Fruit fly (Drosophila melanogaster): ENCODE measurements around the gene CG33912.

The CG33912 gene

DNA sequence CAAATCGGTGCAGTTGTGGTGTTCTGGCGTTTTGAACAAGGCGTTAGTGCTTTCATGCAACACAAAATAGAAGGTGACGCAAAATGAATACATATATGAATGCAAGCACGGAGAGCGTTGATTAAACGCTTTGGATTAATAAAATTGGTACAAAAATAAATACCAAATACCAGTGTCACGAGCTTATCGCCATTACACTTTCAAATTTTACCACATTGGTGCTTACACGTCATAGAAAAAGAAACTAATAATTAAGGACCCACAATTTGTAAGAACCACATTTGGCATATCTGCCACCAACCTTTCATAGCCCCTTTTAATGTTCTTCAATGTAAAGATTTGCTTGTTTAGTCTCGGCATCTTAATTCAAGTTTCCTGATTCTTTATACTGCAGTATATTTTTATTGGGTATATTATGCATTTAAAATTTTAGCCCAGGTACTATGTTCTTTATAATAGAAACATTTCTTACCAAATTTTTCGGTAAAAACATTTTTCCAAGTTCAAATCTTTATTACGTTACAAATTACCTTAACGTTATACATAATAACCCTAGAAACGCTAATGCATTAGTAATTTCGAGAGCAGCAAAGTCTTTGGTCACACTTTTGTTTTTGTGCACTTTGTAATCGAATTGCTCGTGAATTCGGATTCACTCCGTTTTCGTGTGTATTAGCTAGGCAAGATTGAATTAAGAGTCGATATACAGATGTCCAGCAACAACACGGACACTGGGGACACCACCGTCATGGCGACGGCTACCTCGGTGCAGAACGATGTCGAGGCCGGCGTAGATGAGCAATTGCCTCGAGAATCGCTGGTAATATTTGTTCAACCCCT, 23.0 kb upstream of the CG33912 start, which contains the start of the genes Pex16 and Pex14:
TSS of gene Pex16 (minus strand) at position 41 of the 840 bp plus-strand sequence.
TSS of gene Pex14 (plus strand) at position 576 of the 840 bp plus-strand sequence.
- TF ChIP-seq ttk (optimal IDR thresholded peaks at IDR 0.05) = no peak
- TF ChIP-seq Myc (optimal IDR thresholded peaks at IDR 0.05) = no peak
- no peak for TF ChIP-seq insv (optimal IDR thresholded peaks at IDR 0.05)
- TF ChIP-seq h (optimal IDR thresholded peaks at IDR 0.05) = no peak

DNA sequence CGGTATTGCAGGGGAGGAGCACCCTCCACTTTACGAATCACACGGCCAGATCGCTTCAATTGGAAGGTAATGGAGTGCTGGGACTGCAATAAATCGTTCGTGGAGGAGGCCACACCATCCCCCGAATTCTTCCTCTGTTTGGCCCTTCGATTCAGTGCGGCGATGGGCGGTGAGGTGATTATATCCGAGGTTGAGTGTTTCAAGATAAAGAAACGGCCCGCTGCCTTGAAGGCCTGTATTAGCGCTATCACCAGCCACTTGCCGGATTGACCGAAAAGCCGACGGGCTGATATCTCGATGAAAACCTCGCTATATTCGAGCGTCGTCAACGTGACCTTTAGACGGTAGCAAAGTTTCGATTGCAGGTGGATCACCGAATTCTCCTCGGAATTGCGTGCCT, 22.0 kb upstream of the CG33912 start:
- TF ChIP-seq insv (optimal IDR thresholded peaks at IDR 0.05) = no peak
- no peak for TF ChIP-seq Sin3A (optimal IDR thresholded peaks at IDR 0.05)
- no peak for TF ChIP-seq Myc (optimal IDR thresholded peaks at IDR 0.05)
- TF ChIP-seq psq (optimal IDR thresholded peaks at IDR 0.05) = no peak
- TF ChIP-seq ttk (optimal IDR thresholded peaks at IDR 0.05) = no peak
- no peak for TF ChIP-seq h (optimal IDR thresholded peaks at IDR 0.05)

DNA sequence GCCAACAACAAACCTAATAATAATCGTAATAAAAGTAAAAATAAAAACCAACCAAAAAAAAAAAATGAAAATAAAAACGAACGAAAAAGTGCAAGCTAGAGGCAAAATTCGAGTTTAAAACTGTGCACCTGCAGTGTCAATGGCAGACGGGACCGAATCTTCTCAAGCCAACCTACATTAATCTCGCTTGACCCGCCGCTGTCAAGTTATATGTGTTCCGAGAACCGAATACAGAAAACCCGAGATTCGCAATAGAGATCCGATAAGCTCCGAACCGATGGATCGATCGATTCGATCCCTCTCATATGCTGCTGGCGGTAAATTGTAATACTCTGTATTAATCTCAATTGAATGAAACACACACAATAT, 17.1 kb upstream of the CG33912 start:
- TF ChIP-seq h (optimal IDR thresholded peaks at IDR 0.05) (no peak), Sin3A (optimal IDR thresholded peaks at IDR 0.05) (no peak), insv (optimal IDR thresholded peaks at IDR 0.05) (no peak)

DNA sequence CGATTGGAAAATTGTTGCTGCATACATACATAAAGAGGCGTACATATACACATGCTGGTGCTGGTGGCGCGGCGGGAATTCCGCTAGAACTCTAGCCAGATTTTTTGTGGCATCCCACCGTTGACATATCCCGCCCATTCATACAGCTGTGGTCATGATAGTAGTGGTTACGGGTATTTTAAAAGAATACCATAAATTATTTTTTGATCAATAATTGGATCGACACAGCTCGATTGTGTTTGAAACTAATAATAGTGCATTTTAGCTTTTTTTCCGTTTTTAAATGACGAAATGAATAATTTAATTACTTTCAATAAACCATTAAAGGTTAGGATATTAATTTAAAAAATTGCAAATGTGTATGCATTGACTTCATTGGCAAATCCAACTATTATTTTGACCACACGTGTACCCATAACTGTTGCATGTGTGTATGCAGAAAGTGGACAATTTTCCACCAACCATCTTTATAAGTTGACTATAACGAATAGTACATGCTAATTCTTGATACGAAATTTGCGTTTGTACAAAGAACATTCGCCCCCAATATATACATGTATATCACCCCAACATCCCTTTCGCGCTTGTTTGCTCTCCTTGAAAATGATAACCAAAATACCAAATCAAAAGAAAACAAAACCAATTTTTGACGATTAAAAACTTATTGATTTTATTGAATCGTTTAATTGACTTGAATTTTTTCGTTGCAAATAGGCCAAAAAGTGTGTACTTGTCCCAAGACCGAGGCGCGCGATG, 16.6 kb upstream of the CG33912 start:
- TF ChIP-seq insv (optimal IDR thresholded peaks at IDR 0.05) (no peak), Myc (optimal IDR thresholded peaks at IDR 0.05) (no peak), h (optimal IDR thresholded peaks at IDR 0.05) (no peak), ttk (optimal IDR thresholded peaks at IDR 0.05) (no peak), Sin3A (optimal IDR thresholded peaks at IDR 0.05) (no peak)

DNA sequence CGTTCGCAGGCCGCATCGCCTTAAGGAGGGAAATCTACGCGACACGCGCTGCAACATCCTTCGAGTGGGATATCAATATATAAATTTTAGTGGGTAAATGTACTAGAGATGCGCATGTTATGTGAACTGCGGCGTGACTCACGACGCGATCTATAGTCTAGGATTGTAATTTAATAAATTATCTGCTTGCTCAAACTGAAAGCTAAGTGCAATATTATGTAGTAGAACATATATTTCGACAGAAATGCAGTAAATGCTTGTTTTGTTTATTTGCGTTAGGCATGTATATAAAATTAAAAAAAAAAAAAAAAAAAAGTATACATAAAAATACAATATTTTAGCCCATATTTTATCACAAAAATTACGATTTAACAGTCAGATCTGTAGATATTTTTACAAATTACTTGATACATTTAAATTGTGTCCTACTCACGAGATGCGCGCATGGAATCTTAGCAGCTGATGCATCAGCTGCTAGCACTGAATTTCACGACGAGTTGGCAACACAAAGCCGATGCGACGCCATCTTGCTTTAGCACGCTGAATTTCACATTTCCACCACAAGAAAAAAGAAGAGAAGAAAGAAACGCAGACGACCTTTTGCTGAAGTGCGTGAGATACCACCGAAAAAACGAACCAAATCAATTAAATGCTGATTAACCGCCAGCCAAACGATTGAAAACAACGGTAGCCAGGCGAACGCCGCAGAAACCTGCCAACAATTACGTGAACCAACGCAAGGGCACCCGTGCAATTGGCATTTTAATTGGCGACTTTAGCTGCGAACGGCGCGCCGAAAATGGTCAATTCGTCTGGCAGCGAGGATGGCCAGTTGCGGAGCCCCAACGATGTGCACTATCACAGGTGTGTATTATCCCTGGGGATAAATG, 15.8 kb upstream of the CG33912 start, which contains the start of the genes CG4042 and Pitslre:
TSS of gene CG4042 (minus strand) at position 507 of the 890 bp plus-strand sequence.
TSS of gene Pitslre (plus strand) at position 528 of the 890 bp plus-strand sequence.
- TF ChIP-seq psq (optimal IDR thresholded peaks at IDR 0.05) (no peak), Sin3A (optimal IDR thresholded peaks at IDR 0.05) (no peak), ttk (optimal IDR thresholded peaks at IDR 0.05) (no peak), Myc (optimal IDR thresholded peaks at IDR 0.05) (no peak), insv (optimal IDR thresholded peaks at IDR 0.05) (no peak), h (optimal IDR thresholded peaks at IDR 0.05) (no peak)

DNA sequence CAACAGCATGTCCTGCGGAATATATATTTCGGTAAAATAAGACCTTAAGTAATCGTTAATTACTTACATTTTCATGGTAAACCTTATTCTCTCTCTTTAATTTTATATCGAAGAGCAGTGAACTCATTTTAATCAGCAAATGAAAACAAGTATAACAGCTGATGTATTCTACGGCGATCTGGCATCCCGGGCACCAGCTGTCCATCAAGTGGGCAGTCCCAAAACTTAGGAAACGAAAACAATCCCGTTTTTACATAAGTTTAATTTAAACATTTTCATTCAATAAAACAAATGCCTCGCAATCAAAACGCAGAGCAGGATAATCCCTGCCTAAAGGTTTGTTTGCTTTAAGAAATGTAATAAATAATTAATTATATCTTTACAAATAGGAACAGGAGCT, 13.9 kb upstream of the CG33912 start, which contains the start of the genes CG4074 and CG4186:
TSS of gene CG4074 (minus strand) at position 151 of the 400 bp plus-strand sequence.
TSS of gene CG4186 (plus strand) at position 237 of the 400 bp plus-strand sequence.
- no peak for TF ChIP-seq insv (optimal IDR thresholded peaks at IDR 0.05)
- TF ChIP-seq ttk (optimal IDR thresholded peaks at IDR 0.05) = no peak
- TF ChIP-seq Myc (optimal IDR thresholded peaks at IDR 0.05) = no peak
- no peak for TF ChIP-seq h (optimal IDR thresholded peaks at IDR 0.05)
- no peak for TF ChIP-seq psq (optimal IDR thresholded peaks at IDR 0.05)
- no peak for TF ChIP-seq Sin3A (optimal IDR thresholded peaks at IDR 0.05)

DNA sequence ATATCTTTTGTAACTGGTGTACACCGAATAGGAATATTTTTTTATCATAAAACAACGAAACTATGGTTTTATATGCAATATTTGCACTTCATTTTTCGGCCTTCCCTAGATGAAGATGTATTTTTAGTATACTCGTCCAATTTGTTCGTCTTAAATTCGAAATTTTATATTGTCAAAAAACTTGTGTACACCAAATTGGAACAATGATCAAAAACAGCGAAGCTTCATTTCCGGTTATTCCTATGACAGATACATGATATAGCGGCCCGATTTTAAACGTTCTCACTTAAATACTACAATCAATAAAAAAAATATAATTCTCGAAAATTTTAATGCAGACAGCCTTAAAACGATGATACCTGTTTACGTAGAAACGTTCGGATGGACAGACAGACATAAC, 11.7 kb upstream of the CG33912 start:
- TF ChIP-seq insv (optimal IDR thresholded peaks at IDR 0.05) (no peak), psq (optimal IDR thresholded peaks at IDR 0.05) (no peak), Sin3A (optimal IDR thresholded peaks at IDR 0.05) (no peak), ttk (optimal IDR thresholded peaks at IDR 0.05) (no peak), Myc (optimal IDR thresholded peaks at IDR 0.05) (no peak), h (optimal IDR thresholded peaks at IDR 0.05) (no peak)

DNA sequence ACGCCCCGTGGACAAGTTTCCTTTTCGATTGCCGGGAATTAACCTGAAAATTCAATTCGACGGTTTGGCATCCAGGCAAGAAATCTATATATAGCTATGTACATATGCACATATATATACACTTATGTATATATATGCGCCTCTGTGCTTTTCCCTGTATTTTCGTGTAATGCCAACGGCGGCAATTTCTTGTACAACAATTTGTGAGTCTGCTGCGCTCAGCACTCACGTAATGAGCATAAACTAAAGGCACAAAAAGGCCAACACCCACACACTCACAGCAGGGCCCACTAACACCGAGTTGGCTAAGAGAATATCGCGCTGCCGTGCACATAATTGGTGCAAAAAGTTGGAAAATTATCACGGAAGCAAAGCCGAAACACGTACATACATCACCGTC, 6.0 kb upstream of the CG33912 start:
- no peak for TF ChIP-seq ttk (optimal IDR thresholded peaks at IDR 0.05)
- no peak for TF ChIP-seq Sin3A (optimal IDR thresholded peaks at IDR 0.05)
- TF ChIP-seq psq (optimal IDR thresholded peaks at IDR 0.05) = no peak
- no peak for TF ChIP-seq insv (optimal IDR thresholded peaks at IDR 0.05)
- no peak for TF ChIP-seq h (optimal IDR thresholded peaks at IDR 0.05)
- no peak for TF ChIP-seq Myc (optimal IDR thresholded peaks at IDR 0.05)

DNA sequence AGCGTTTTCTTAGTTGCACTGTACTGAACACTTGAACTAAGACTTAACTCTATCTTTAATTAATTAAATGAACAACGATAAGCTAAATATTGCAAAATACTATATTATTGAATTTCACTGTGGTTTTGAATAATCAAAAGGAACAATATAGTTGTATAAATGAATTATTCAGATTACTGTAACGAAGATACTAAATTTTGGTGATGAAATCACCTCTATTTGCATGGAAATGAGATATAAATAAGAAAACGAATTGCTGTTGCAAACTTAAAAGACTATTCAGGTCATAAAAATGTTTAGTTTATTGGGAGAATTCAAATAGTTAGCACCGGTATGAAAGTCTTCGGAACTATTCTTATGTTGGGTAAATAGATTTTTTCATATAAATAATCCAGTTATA, 3.1 kb upstream of the CG33912 start, which contains the start of gene CG43251:
TSS of gene CG43251 (plus strand) at position 301 of the 400 bp plus-strand sequence.
- TF ChIP-seq insv (optimal IDR thresholded peaks at IDR 0.05) (no peak), ttk (optimal IDR thresholded peaks at IDR 0.05) (no peak), Myc (optimal IDR thresholded peaks at IDR 0.05) (no peak), psq (optimal IDR thresholded peaks at IDR 0.05) (no peak), h (optimal IDR thresholded peaks at IDR 0.05) (no peak), Sin3A (optimal IDR thresholded peaks at IDR 0.05) (no peak)

DNA sequence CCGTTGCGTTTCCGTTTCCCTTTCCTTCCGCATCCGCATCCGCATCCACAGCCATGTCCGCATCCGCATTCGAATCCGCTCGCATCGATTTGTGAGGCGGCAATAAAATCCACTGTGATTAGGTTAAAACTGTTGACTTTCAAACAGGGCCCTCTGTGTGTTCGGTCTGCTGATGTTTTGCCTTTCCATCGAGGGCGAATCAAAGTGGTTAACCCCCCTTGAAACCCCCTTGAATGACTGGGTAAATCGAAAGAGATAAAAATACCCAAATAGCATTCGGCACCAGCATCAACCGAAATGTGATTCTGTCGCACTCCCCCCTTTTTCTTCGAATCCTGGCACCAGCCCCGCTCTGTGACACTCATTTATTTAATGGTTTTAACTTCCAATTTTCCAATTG, 2.5 kb downstream of the CG33912 start:
- TF ChIP-seq Sin3A (optimal IDR thresholded peaks at IDR 0.05) (no peak), Myc (optimal IDR thresholded peaks at IDR 0.05) (no peak), insv (optimal IDR thresholded peaks at IDR 0.05) (no peak), h (optimal IDR thresholded peaks at IDR 0.05) (no peak), ttk (optimal IDR thresholded peaks at IDR 0.05) (no peak)

DNA sequence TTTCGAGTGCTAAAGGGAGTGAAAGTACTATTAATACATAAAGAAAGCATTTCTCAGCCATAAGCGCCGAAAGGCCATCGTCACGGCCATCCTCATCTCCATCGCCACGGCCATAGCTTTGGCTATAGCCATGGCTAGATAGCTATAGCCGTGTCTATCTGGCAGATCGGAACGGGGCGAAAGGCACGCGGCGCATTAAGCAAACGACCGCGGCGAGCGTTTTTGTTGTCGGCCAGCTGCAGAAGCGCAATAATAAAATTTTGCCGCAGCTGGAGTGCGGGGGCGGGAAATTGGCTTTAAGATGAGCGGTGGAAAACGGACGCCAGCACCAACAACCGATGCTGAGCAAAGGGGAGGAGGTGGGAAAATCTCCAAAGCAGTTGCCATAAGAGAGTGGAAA, 5.1 kb downstream of the CG33912 start:
- TF ChIP-seq Myc (optimal IDR thresholded peaks at IDR 0.05) = no peak
- no peak for TF ChIP-seq h (optimal IDR thresholded peaks at IDR 0.05)
- TF ChIP-seq psq (optimal IDR thresholded peaks at IDR 0.05) = no peak
- TF ChIP-seq Sin3A (optimal IDR thresholded peaks at IDR 0.05) = no peak
- TF ChIP-seq ttk (optimal IDR thresholded peaks at IDR 0.05) = no peak
- no peak for TF ChIP-seq insv (optimal IDR thresholded peaks at IDR 0.05)

All from Kc167 (cell line).